Worm (Caenorhabditis elegans): ENCODE results near the gene R09D1.13.

DNA sequence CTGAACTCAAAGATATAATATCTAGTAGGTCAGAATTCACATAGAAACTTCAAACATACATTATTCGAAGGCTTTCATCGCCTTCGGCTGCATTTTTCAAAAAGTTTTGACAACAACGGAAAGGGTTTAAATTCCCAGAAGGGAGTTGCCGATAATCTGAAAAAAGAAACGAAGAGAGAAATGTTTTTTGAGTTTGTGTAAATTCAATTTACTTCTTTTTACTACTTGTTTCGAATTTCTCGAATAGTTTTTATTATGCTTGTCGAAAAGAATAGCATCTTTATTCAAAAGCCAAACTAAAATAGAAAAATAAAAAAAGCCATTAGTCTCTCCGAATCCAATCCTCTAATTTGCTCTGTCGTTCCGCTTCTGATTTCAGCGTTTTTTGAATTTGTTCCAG lies 14.1 kb downstream of the R09D1.13 start:
- no peak for TF ChIP-seq unc-62 (GFP tag; optimal IDR thresholded peaks at IDR 0.05)
- TF ChIP-seq nhr-6 (tag; optimal IDR thresholded peaks at IDR 0.05), result no peak
- TF ChIP-seq F13H6.1 (tag; optimal IDR thresholded peaks at IDR 0.05), result no peak
- no peak for TF ChIP-seq nhr-11 (tag; optimal IDR thresholded peaks at IDR 0.05)
- TF ChIP-seq mdl-1 (tag; optimal IDR thresholded peaks at IDR 0.05), result no peak
- no peak for TF ChIP-seq unc-39 (tag; optimal IDR thresholded peaks at IDR 0.05)

Measured in whole organism, L2 larva.